Worm (Caenorhabditis elegans) whole organism, early embryonic: Measurements from ENCODE around the gene H06H21.8.

Source experiments
- F13C5.2 ChIP-seq: sonication (generic microtip); optimal IDR thresholded peaks from 2 replicates; lab custom pipeline; 2017; ENCODE audit warnings: mild to moderate bottlenecking, missing genetic modification characterization, inconsistent platforms, missing compliant biosample characterization
- aly-1 ChIP-seq: sonication (generic microtip); optimal IDR thresholded peaks from 2 replicates; lab custom pipeline; 2016; ENCODE audit warnings: missing genetic modification characterization, missing compliant biosample characterization
- ama-1 ChIP-seq: fragments of 150-350 bp; optimal IDR thresholded peaks from 2 replicates; lab custom pipeline; 2014
- ets-7 ChIP-seq: sonication (generic microtip); optimal IDR thresholded peaks from 2 replicates; lab custom pipeline; 2016; ENCODE audit warnings: missing genotype, missing genetic modification characterization, missing compliant biosample characterization
- flt-1 ChIP-seq: fragments of 200-800 bp; sonication (Bioruptor generic); IDR thresholded peaks from 2 replicates; pipeline ENCODE4 v1.3.6; 2022; ENCODE audit warnings: missing genetic modification characterization, missing compliant biosample characterization
- hmg-4 ChIP-seq: fragments of 200-800 bp; sonication (Bioruptor generic); optimal IDR thresholded peaks from 2 replicates; lab custom pipeline; 2018; ENCODE audit warnings: mild to moderate bottlenecking, missing genetic modification characterization, missing compliant biosample characterization
- hnd-1 ChIP-seq: sonication (generic microtip); optimal IDR thresholded peaks from 2 replicates; lab custom pipeline; 2016; ENCODE audit warnings: missing genetic modification characterization, missing compliant biosample characterization
- pes-1 ChIP-seq: fragments of 200-800 bp; sonication (Bioruptor generic); IDR thresholded peaks from 2 replicates; pipeline ENCODE4 v1.3.6; 2022; ENCODE audit warnings: missing genetic modification reagents, missing genetic modification characterization, missing compliant biosample characterization
- scrt-1 ChIP-seq: fragments of 200-800 bp; sonication (Bioruptor generic); IDR thresholded peaks from 2 replicates; pipeline ENCODE4 v1.3.6; 2022; ENCODE audit warnings: missing genetic modification characterization, missing compliant biosample characterization
- sea-1 ChIP-seq: fragments of 200-800 bp; sonication (Bioruptor generic); conservative IDR thresholded peaks from 2 replicates; pipeline ENCODE4 v1.3.6; 2022; ENCODE audit warnings: missing genetic modification characterization, missing compliant biosample characterization
- tra-4 ChIP-seq: sonication (generic microtip); optimal IDR thresholded peaks from 2 replicates; lab custom pipeline; 2017; ENCODE audit warnings: missing genetic modification characterization, missing compliant biosample characterization

- TF ChIP-seq pes-1 (GFP tag; lab: Robert Waterston, UW): no peak
- TF ChIP-seq tra-4: no peak
- TF ChIP-seq flt-1 (GFP tag; lab: Robert Waterston, UW): no peak
- no peak for TF ChIP-seq ama-1 (lab: Kevin White, UChicago)
- TF ChIP-seq ets-7 (tag; lab: Kevin White, UChicago): no peak
- TF ChIP-seq hnd-1 (tag; lab: Kevin White, UChicago): no peak
- TF ChIP-seq scrt-1 (GFP tag; lab: Robert Waterston, UW): no peak
- TF ChIP-seq aly-1 (tag; lab: Kevin White, UChicago): no peak
- no peak for TF ChIP-seq hmg-4 (GFP tag; lab: Kevin White, UChicago)
- TF ChIP-seq F13C5.2 (tag; lab: Kevin White, UChicago): no peak
- TF ChIP-seq sea-1 (GFP tag; lab: Robert Waterston, UW): no peak
Measured at ce11 chrIV:4809813-4810212, 11.1 kb downstream of the H06H21.8 start, which contains the start of gene H06H21.37.
